Worm (Caenorhabditis elegans): Measurements from ENCODE around the gene trm-2A.
A peak's percentile ranks its signal among the peaks of the same experiment; 100 is the strongest.

Gene trm-2A

ce11 chrV:917488-917887 is 12.7 kb downstream of the trm-2A start, which contains the start of gene H24K24.2:
H24K24.2 (plus strand) TSS chrV:917788.
- TF ChIP-seq fkh-6 (tag; optimal IDR thresholded peaks at IDR 0.05) (no peak), C38D4.7 (GFP tag; optimal IDR thresholded peaks at IDR 0.05) (no peak), pqm-1 (tag; optimal IDR thresholded peaks at IDR 0.05) (no peak), hlh-8 (tag; optimal IDR thresholded peaks at IDR 0.05) (no peak), nfya-1 (tag; optimal IDR thresholded peaks at IDR 0.05) (no peak), ceh-19 (GFP tag; optimal IDR thresholded peaks at IDR 0.05) (no peak)

- no peak for TF ChIP-seq syd-9 (tag; optimal IDR thresholded peaks at IDR 0.05)
- peak; percentile 66 for TF ChIP-seq nfya-1 (tag; optimal IDR thresholded peaks at IDR 0.05)
These were observed 34.6 kb downstream of the trm-2A start for ce11 chrV:939341-939740.

- no peak for TF ChIP-seq madf-2 (tag; optimal IDR thresholded peaks at IDR 0.05)
- TF ChIP-seq ceh-6 (GFP tag; optimal IDR thresholded peaks at IDR 0.05) = no peak
- no peak for TF ChIP-seq ceh-30 (tag; optimal IDR thresholded peaks at IDR 0.05)
- no peak for TF ChIP-seq tbx-2 (tag; optimal IDR thresholded peaks at IDR 0.05)
- TF ChIP-seq C08G9.2 (tag; optimal IDR thresholded peaks at IDR 0.05) = no peak
- TF ChIP-seq fkh-6 (tag; optimal IDR thresholded peaks at IDR 0.05) = no peak
- no peak for TF ChIP-seq tbx-7 (tag; optimal IDR thresholded peaks at IDR 0.05)
- no peak for TF ChIP-seq F13H6.1 (tag; optimal IDR thresholded peaks at IDR 0.05)
- TF ChIP-seq nhr-11 (tag; optimal IDR thresholded peaks at IDR 0.05) = no peak
- TF ChIP-seq lim-6 (tag; optimal IDR thresholded peaks at IDR 0.05) = no peak
- TF ChIP-seq sdc-2 (tag; optimal IDR thresholded peaks at IDR 0.05) = no peak
- TF ChIP-seq lin-11 (tag; optimal IDR thresholded peaks at IDR 0.05) = no peak
- no peak for TF ChIP-seq hlh-30 (tag; optimal IDR thresholded peaks at IDR 0.05; ENCODE audit: insufficient read depth)
- TF ChIP-seq fax-1 (tag; optimal IDR thresholded peaks at IDR 0.05) = no peak
- TF ChIP-seq ceh-48 (tag; optimal IDR thresholded peaks at IDR 0.05) = no peak
- no peak for TF ChIP-seq dve-1 (tag; optimal IDR thresholded peaks at IDR 0.05)
- no peak for TF ChIP-seq nhr-232 (tag; optimal IDR thresholded peaks at IDR 0.05)
- no peak for TF ChIP-seq unc-86 (tag; optimal IDR thresholded peaks at IDR 0.05)
- no peak for TF ChIP-seq ceh-2 (tag; optimal IDR thresholded peaks at IDR 0.05)
These were observed 37.8 kb downstream of the trm-2A start for ce11 chrV:942556-942955.

ce11 chrV:945144-945543 is 40.4 kb downstream of the trm-2A start, which contains the start of gene Y50D4C.3:
Y50D4C.3 (minus strand) TSS chrV:945244.
- TF ChIP-seq ceh-22 (tag; optimal IDR thresholded peaks at IDR 0.05) (no peak), unc-86 (tag; optimal IDR thresholded peaks at IDR 0.05) (no peak), pha-2 (tag; optimal IDR thresholded peaks at IDR 0.05) (no peak), F13H6.1 (tag; optimal IDR thresholded peaks at IDR 0.05) (no peak), pros-1 (tag; optimal IDR thresholded peaks at IDR 0.05) (no peak), pag-3 (tag; optimal IDR thresholded peaks at IDR 0.05; ENCODE audit: borderline replicate concordance) (no peak), fax-1 (tag; optimal IDR thresholded peaks at IDR 0.05) (no peak), elt-2 (tag; optimal IDR thresholded peaks at IDR 0.05) (no peak), pqm-1 (tag; optimal IDR thresholded peaks at IDR 0.05) (no peak), ceh-2 (tag; optimal IDR thresholded peaks at IDR 0.05) (no peak)

- TF ChIP-seq ceh-18 (tag; optimal IDR thresholded peaks at IDR 0.05) (no peak), nfya-1 (tag; optimal IDR thresholded peaks at IDR 0.05) (peak; percentile 82)
These were observed 41.1 kb downstream of the trm-2A start for ce11 chrV:945828-946227.

ce11 chrV:949084-949483 is 44.3 kb downstream of the trm-2A start:
- TF ChIP-seq pha-4 (tag; optimal IDR thresholded peaks at IDR 0.05) (no peak), nfya-1 (tag; optimal IDR thresholded peaks at IDR 0.05) (peak; percentile 69)

Data from whole organism, late embryonic.